Fruit fly (Drosophila melanogaster): ENCODE data around the gene ND-39.

ND-39 gene

DNA sequence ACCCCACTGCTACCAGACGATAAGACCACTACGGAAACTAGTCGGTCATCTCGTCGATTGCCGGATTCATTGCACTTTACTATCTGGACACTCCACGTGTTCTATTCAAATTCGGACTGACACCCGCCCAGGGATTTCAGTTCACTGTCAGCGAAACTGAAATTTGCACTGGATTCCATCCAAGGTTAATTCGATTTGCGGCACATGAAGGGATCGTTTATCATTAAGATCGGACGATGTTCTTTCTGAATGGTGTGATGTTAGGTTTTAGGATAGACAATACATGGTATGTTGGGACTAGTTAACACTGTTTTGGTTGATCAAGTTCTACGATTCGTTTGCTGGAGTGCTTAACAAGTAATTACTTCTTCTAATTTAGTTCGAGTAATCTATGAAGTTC lies 25.9 kb upstream of the ND-39 start, which contains the start of gene CG42764:
Gene CG42764 (minus strand): TSS at position 101 of the 400 bp plus-strand sequence.
- TF ChIP-seq Sp1 (GFP tag; optimal IDR thresholded peaks at IDR 0.05) = no peak
- TF ChIP-seq tai (GFP tag; optimal IDR thresholded peaks at IDR 0.05) = no peak
- TF ChIP-seq CrebA (GFP tag; optimal IDR thresholded peaks at IDR 0.05; ENCODE audit: borderline replicate concordance) = no peak
- TF ChIP-seq CG32264 (GFP tag; optimal IDR thresholded peaks at IDR 0.05) = no peak
- TF ChIP-seq sv (GFP tag; optimal IDR thresholded peaks at IDR 0.05) = no peak
- TF ChIP-seq h (GFP tag; optimal IDR thresholded peaks at IDR 0.05) = no peak
- no peak for TF ChIP-seq rgr (GFP tag; optimal IDR thresholded peaks at IDR 0.05)
- TF ChIP-seq ey (GFP tag; optimal IDR thresholded peaks at IDR 0.05) = no peak
- TF ChIP-seq jim (GFP tag; optimal IDR thresholded peaks at IDR 0.05) = no peak
- TF ChIP-seq Rel (GFP tag; optimal IDR thresholded peaks at IDR 0.05) = no peak
- no peak for TF ChIP-seq Rel (tag; optimal IDR thresholded peaks at IDR 0.05)

dm6 chr3L:20466599-20466998 lies 25.3 kb upstream of the ND-39 start, which contains the start of gene Tdh:
Tdh (plus strand) TSS chr3L:20466944.
- TF ChIP-seq rgr (GFP tag; optimal IDR thresholded peaks at IDR 0.05) (no peak), Myc (optimal IDR thresholded peaks at IDR 0.05) (no peak), Mio (GFP tag; optimal IDR thresholded peaks at IDR 0.05) (no peak)

DNA sequence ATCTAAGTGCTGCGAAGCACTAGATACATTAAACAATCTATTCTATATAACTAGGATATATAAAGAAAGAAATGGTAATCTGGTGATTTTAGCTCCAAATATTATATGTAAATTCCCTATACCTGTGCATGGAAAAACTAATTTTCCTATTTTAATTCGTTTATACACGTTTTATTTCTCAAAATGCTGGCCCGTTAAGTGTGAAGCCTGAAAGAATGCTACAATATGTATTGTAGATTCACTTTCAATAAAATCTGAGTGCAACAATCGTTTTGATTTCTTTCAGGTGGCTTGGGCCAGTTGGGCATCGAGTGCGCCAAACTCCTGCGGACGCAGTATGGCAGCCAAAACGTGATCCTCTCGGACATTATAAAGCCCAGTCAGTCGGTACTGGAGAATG lies 24.4 kb upstream of the ND-39 start:
- TF ChIP-seq GATAd (GFP tag; optimal IDR thresholded peaks at IDR 0.05) (no peak), fru (GFP tag; optimal IDR thresholded peaks at IDR 0.05) (no peak), Sp1 (GFP tag; optimal IDR thresholded peaks at IDR 0.05) (no peak), Dif (GFP tag; optimal IDR thresholded peaks at IDR 0.05; ENCODE audit: partially characterized antibody) (no peak), CrebA (GFP tag; optimal IDR thresholded peaks at IDR 0.05; ENCODE audit: borderline replicate concordance) (no peak), brk (GFP tag; optimal IDR thresholded peaks at IDR 0.05) (no peak), dmrt93B (GFP tag; optimal IDR thresholded peaks at IDR 0.05) (no peak), Vsx2 (GFP tag; optimal IDR thresholded peaks at IDR 0.05; ENCODE audit: partially characterized antibody) (no peak), OdsH (GFP tag; optimal IDR thresholded peaks at IDR 0.05) (no peak), dsf (GFP tag; optimal IDR thresholded peaks at IDR 0.05; ENCODE audit: borderline replicate concordance) (no peak), CG32264 (GFP tag; optimal IDR thresholded peaks at IDR 0.05) (no peak), usp (GFP tag; optimal IDR thresholded peaks at IDR 0.05) (no peak), foxo (GFP tag; optimal IDR thresholded peaks at IDR 0.05) (no peak), Abd-B (GFP tag; optimal IDR thresholded peaks at IDR 0.05) (no peak), Mio (GFP tag; optimal IDR thresholded peaks at IDR 0.05) (no peak)

DNA sequence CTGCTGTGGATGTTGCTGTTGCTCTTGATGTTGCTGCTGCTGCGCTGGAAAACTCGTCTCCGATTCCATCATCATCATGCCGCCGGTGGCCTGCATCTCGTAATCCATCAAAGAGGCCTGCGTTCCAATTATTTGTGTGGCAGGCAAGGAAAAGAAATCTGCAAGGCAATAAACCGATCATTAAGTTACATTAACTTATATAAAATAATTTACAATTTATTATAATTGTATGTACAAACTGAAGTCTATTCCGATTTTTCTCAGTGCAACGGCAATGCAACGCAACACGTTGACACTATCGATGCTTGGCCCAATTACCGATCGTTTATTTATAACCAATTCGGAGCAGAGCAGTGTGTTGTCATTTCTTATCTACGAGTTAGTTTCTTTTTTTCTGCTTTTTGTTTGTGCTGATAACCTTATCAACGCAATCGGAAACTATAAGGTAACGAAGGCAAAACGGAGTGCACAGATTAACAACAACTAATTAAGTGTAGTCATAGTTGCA lies 20.8 kb upstream of the ND-39 start:
- no peak for TF ChIP-seq tai (GFP tag; optimal IDR thresholded peaks at IDR 0.05)

DNA sequence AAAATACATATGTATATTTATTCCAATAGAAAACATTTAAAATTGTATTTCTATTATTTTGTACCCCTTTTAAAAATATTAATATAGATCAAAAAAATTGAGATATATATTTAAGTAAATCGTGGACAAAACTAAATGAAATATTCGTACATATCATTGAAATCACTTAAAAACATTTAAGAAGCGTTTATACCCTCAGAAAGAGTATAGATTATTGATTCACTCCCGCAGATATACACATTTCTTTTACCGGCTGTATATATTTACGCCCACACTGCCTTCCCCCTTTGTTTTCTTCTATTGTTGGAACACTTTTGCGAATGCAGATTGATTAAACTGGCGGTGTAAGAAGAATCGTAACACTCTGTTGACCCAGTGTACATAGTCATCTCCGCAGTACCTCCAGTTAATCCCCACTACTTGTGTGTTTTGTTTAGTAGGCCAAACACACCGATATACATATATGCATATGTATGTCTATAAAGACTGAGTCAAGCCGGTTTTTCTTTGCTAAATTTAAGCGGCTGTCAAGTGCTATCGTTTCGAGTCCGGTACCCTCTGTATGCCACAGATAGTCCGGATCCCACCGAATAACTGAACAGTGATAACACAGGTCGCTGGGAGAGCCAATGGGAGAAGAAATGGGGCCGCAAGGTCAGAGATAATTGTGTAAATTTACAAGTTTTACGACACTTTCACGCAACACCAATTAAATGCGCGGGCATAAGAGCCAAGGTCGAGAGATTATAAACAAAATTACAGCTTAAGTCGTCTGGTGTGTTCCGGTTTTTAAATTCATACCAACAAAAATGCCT lies 20.2 kb upstream of the ND-39 start:
- TF ChIP-seq tai (GFP tag; optimal IDR thresholded peaks at IDR 0.05) = peak; percentile 9
- no peak for TF ChIP-seq Rel (GFP tag; optimal IDR thresholded peaks at IDR 0.05)
- TF ChIP-seq Rel (tag; optimal IDR thresholded peaks at IDR 0.05) = peak; percentile 38
- TF ChIP-seq OdsH (GFP tag; optimal IDR thresholded peaks at IDR 0.05) = peak; percentile 18
- no peak for TF ChIP-seq Dfd (GFP tag; optimal IDR thresholded peaks at IDR 0.05)
- peak; percentile 12 for TF ChIP-seq Hnf4 (GFP tag; optimal IDR thresholded peaks at IDR 0.05)
- TF ChIP-seq brk (GFP tag; optimal IDR thresholded peaks at IDR 0.05) = peak; percentile 19
- peak; percentile 9 for TF ChIP-seq HLH106 (tag; optimal IDR thresholded peaks at IDR 0.05)
- no peak for TF ChIP-seq Myc (optimal IDR thresholded peaks at IDR 0.05)
- no peak for TF ChIP-seq sv (GFP tag; optimal IDR thresholded peaks at IDR 0.05)
- TF ChIP-seq h (GFP tag; optimal IDR thresholded peaks at IDR 0.05) = peak; percentile 21
- peak; percentile 31 for TF ChIP-seq br (GFP tag; optimal IDR thresholded peaks at IDR 0.05)
- no peak for TF ChIP-seq sage (GFP tag; optimal IDR thresholded peaks at IDR 0.05)
- peak; percentile 27 for TF ChIP-seq Hr83 (GFP tag; optimal IDR thresholded peaks at IDR 0.05; ENCODE audit: poor library complexity, severe bottlenecking)
- peak; percentile 6 for TF ChIP-seq Sp1 (GFP tag; optimal IDR thresholded peaks at IDR 0.05)
- peak; percentile 48 for TF ChIP-seq fru (GFP tag; optimal IDR thresholded peaks at IDR 0.05)
- no peak for TF ChIP-seq jim (GFP tag; optimal IDR thresholded peaks at IDR 0.05)
- TF ChIP-seq rgr (GFP tag; optimal IDR thresholded peaks at IDR 0.05) = peak; percentile 72
- peak in 1 of 2 experiments; percentile 41 for TF ChIP-seq foxo (GFP tag; optimal IDR thresholded peaks at IDR 0.05)
